Worm (Caenorhabditis elegans): Measurements from ENCODE around the gene K01D12.20.

The K01D12.20 gene

ce11 chrV:12357632-12358031 lies 43.0 kb downstream of the K01D12.20 start:
- TF ChIP-seq Y22D7AL.16 (tag; optimal IDR thresholded peaks at IDR 0.05) (no peak), pros-1 (tag; optimal IDR thresholded peaks at IDR 0.05) (no peak)

- TF ChIP-seq K09A11.1 (tag; optimal IDR thresholded peaks at IDR 0.05; ENCODE audit: insufficient read depth), result no peak
- TF ChIP-seq ama-1 (optimal IDR thresholded peaks at IDR 0.05), result peak; percentile 91
- peak; percentile 20 for TF ChIP-seq rnt-1 (tag; optimal IDR thresholded peaks at IDR 0.05)
Observed at ce11 chrV:12354193-12354830, 46.3 kb downstream of the K01D12.20 start.

DNA sequence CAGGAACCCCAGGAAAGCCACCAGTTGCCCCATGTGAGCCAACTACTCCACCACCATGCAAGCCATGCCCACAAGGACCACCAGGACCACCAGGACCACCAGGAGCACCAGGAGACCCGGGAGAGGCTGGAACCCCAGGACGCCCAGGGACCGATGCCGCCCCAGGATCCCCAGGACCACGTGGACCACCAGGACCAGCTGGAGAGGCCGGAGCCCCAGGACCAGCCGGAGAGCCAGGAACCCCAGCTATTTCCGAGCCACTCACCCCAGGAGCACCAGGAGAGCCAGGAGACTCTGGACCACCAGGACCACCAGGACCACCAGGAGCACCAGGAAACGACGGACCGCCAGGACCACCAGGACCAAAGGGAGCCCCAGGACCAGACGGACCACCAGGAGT lies 47.1 kb downstream of the K01D12.20 start:
- no peak for TF ChIP-seq K02D7.2 (tag; optimal IDR thresholded peaks at IDR 0.05)
- TF ChIP-seq fkh-6 (tag; optimal IDR thresholded peaks at IDR 0.05), result peak; percentile 11
- no peak for TF ChIP-seq ahr-1 (tag; optimal IDR thresholded peaks at IDR 0.05)
- no peak for TF ChIP-seq unc-3 (GFP tag; conservative IDR thresholded peaks at IDR 0.05)
- no peak for TF ChIP-seq unc-3 (tag; optimal IDR thresholded peaks at IDR 0.05)
- TF ChIP-seq hlh-6 (tag; optimal IDR thresholded peaks at IDR 0.05), result peak; percentile 53
- peak; percentile 18 for TF ChIP-seq sdc-2 (tag; optimal IDR thresholded peaks at IDR 0.05)
- no peak for TF ChIP-seq elt-4 (tag; optimal IDR thresholded peaks at IDR 0.05)
- no peak for TF ChIP-seq hlh-13 (GFP tag; optimal IDR thresholded peaks at IDR 0.05)
- TF ChIP-seq pros-1 (tag; optimal IDR thresholded peaks at IDR 0.05), result no peak
- no peak for TF ChIP-seq nhr-232 (tag; optimal IDR thresholded peaks at IDR 0.05)
- no peak for TF ChIP-seq ceh-19 (GFP tag; optimal IDR thresholded peaks at IDR 0.05)
- TF ChIP-seq dmd-4 (tag; optimal IDR thresholded peaks at IDR 0.05; ENCODE audit: borderline replicate concordance), result peak; percentile 7
- TF ChIP-seq elt-2 (tag; optimal IDR thresholded peaks at IDR 0.05), result no peak
- TF ChIP-seq syd-9 (tag; optimal IDR thresholded peaks at IDR 0.05), result no peak

DNA sequence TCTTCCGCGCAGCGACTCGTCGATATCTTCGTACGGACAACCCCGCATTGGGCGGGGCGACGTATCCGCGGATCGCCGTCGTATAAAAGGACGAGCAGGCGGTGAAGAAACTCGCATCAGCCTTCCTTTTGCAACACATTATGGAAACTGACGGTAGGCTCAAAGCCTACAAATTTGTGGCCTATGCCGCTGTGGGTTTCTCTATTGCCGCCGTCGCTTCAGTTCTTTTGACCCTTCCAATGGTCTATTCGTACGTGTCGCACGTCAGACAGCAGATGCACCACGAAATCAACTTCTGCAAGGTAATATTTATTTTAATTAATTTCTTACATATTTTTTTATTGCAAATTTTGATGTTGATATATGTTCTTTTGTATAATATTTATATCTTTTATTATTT lies 47.7 kb downstream of the K01D12.20 start:
- TF ChIP-seq tbx-2 (tag; optimal IDR thresholded peaks at IDR 0.05) (no peak), che-1 (tag; optimal IDR thresholded peaks at IDR 0.05) (no peak), ama-1 (optimal IDR thresholded peaks at IDR 0.05) (peak; percentile 79), eyg-1 (tag; optimal IDR thresholded peaks at IDR 0.05) (no peak), pros-1 (tag; optimal IDR thresholded peaks at IDR 0.05) (no peak), C08G9.2 (tag; optimal IDR thresholded peaks at IDR 0.05) (no peak), pha-2 (tag; optimal IDR thresholded peaks at IDR 0.05) (peak; percentile 8), syd-9 (tag; optimal IDR thresholded peaks at IDR 0.05) (no peak), dve-1 (tag; optimal IDR thresholded peaks at IDR 0.05) (no peak), sox-4 (tag; optimal IDR thresholded peaks at IDR 0.05) (no peak), ceh-2 (tag; optimal IDR thresholded peaks at IDR 0.05) (no peak), gmeb-2 (tag; optimal IDR thresholded peaks at IDR 0.05) (no peak)

DNA sequence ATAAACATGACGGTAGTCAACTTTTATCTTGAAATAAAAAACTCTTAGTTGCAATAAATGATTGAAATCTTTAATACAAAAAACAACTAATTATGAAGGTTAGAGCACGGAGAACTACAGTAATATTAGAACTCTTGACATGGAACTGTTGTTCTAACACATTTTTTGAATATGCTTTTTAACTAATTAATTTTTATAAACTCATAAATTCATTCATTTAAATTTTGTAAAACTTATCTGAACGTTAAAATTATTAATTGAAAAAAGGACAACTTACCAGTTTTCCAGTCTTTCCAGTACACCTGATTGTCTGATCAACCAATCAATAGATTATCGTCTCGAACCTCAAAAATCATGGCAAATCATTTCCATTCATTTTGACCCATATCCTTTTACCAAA lies 48.2 kb downstream of the K01D12.20 start, which contains the start of gene sqt-3:
sqt-3 (plus strand) TSS at position 301 of the 400 bp plus-strand sequence.
- TF ChIP-seq pat-9 (tag; optimal IDR thresholded peaks at IDR 0.05) (no peak), ceh-22 (tag; optimal IDR thresholded peaks at IDR 0.05) (no peak), ceh-31 (tag; optimal IDR thresholded peaks at IDR 0.05) (no peak), ceh-9 (tag; optimal IDR thresholded peaks at IDR 0.05) (no peak), ceh-30 (tag; optimal IDR thresholded peaks at IDR 0.05) (no peak), ceh-18 (tag; optimal IDR thresholded peaks at IDR 0.05) (no peak), ceh-34 (tag; optimal IDR thresholded peaks at IDR 0.05) (no peak), hlh-15 (tag; optimal IDR thresholded peaks at IDR 0.05) (no peak), sox-2 (GFP tag; IDR thresholded peaks at IDR 0.05) (no peak), madf-2 (tag; optimal IDR thresholded peaks at IDR 0.05) (no peak), K09A11.1 (tag; optimal IDR thresholded peaks at IDR 0.05; ENCODE audit: insufficient read depth) (no peak), tbx-7 (tag; optimal IDR thresholded peaks at IDR 0.05) (no peak), nhr-232 (tag; optimal IDR thresholded peaks at IDR 0.05) (no peak), elt-2 (tag; optimal IDR thresholded peaks at IDR 0.05) (no peak), pqm-1 (tag; optimal IDR thresholded peaks at IDR 0.05) (no peak), ceh-2 (tag; optimal IDR thresholded peaks at IDR 0.05) (no peak), fkh-6 (tag; optimal IDR thresholded peaks at IDR 0.05) (no peak)
